Worm (Caenorhabditis elegans) whole organism, L1 larva: ENCODE results near the gene T10B5.3.

Experiments
- C34B4.2 ChIP-seq: sonication (generic microtip); optimal IDR thresholded peaks from 2 replicates; lab custom pipeline; 2017; ENCODE audit warnings: mild to moderate bottlenecking, missing genetic modification characterization, missing compliant biosample characterization
- blmp-1 ChIP-seq: fragments of 150-350 bp; optimal IDR thresholded peaks from 2 replicates; lab custom pipeline; 2014; ENCODE audit warnings: missing biosample characterization, missing genetic modification characterization
- ceh-8 ChIP-seq: fragments of 200-800 bp; sonication (Bioruptor generic); optimal IDR thresholded peaks from 2 replicates; lab custom pipeline; 2018; ENCODE audit warnings: mild to moderate bottlenecking, missing genetic modification characterization, moderate library complexity, missing compliant biosample characterization
- ceh-82 ChIP-seq, 3 experiments: fragments of 150-350 bp in 1 of 3; sonication (generic microtip) in 2 of 3; optimal IDR thresholded peaks; 2 replicates each; lab custom pipeline; 2014 to 2017; ENCODE audit warnings: missing biosample characterization in 3 of 3, missing genetic modification characterization in 3 of 3
- ces-1 ChIP-seq: fragments of 150-350 bp; optimal IDR thresholded peaks from 2 replicates; lab custom pipeline; 2014; ENCODE audit warnings: missing biosample characterization, missing genetic modification reagents, missing genetic modification characterization
- dsc-1 ChIP-seq: sonication (generic microtip); optimal IDR thresholded peaks from 2 replicates; lab custom pipeline; 2016; ENCODE audit warnings: mild to moderate bottlenecking, missing genetic modification characterization, missing compliant biosample characterization
- efl-3 ChIP-seq: fragments of 200-800 bp; sonication (Bioruptor generic); optimal IDR thresholded peaks from 2 replicates; lab custom pipeline; 2018; ENCODE audit warnings: mild to moderate bottlenecking, missing genetic modification characterization, missing compliant biosample characterization
- egl-13 ChIP-seq: sonication (generic microtip); optimal IDR thresholded peaks from 2 replicates; lab custom pipeline; 2016; ENCODE audit warnings: missing genotype, missing genetic modification reagents, missing genetic modification characterization, missing compliant biosample characterization
- egl-27 ChIP-seq, 2 experiments: fragments of 150-350 bp in 1 of 2; sonication (generic microtip); optimal IDR thresholded peaks; 3 replicates each; lab custom pipeline; 2017 to 2018; ENCODE audit warnings: missing biosample characterization in 2 of 2, missing genetic modification characterization in 2 of 2, missing genetic modification reagents in 2 of 2
- elt-2 ChIP-seq: sonication (generic microtip); optimal IDR thresholded peaks from 2 replicates; lab custom pipeline; 2016; ENCODE audit warnings: missing genetic modification characterization, mild to moderate bottlenecking, inconsistent platforms, missing compliant biosample characterization, missing genetic modification reagents
- elt-3 ChIP-seq, 6 experiments: fragments of 150-350 bp in 1 of 6; sonication (generic microtip); optimal IDR thresholded peaks; 2 replicates each; lab custom pipeline; 2017 to 2018; ENCODE audit warnings: missing biosample characterization in 6 of 6, missing genetic modification characterization in 6 of 6, inconsistent platforms in 1 of 6
- fkh-10 ChIP-seq: sonication (generic microtip); optimal IDR thresholded peaks from 2 replicates; lab custom pipeline; 2017; ENCODE audit warnings: missing biosample characterization, missing genetic modification reagents, missing genetic modification characterization
- fkh-4 ChIP-seq: sonication (generic microtip); optimal IDR thresholded peaks from 2 replicates; lab custom pipeline; 2016; ENCODE audit warnings: missing compliant biosample characterization, missing genetic modification characterization, borderline replicate concordance
- grh-1 ChIP-seq: fragments of 200-800 bp; sonication (Bioruptor generic); IDR thresholded peaks from 2 replicates; pipeline ENCODE4 v1.3.6; 2022; ENCODE audit warnings: missing genetic modification reagents, missing genetic modification characterization, missing compliant biosample characterization
- hlh-4 ChIP-seq: sonication (generic microtip); optimal IDR thresholded peaks from 2 replicates; lab custom pipeline; 2016; ENCODE audit warnings: mild to moderate bottlenecking, missing genetic modification characterization, missing compliant biosample characterization
- irx-1 ChIP-seq: sonication (generic microtip); optimal IDR thresholded peaks from 2 replicates; lab custom pipeline; 2016; ENCODE audit warnings: missing genetic modification characterization, missing compliant biosample characterization
- isw-1 ChIP-seq: fragments of 200-800 bp; sonication (Bioruptor generic); IDR thresholded peaks from 2 replicates; pipeline ENCODE4 v1.3.6; 2022; ENCODE audit warnings: missing genetic modification characterization, missing compliant biosample characterization
- jun-1 ChIP-seq: fragments of 150-350 bp; optimal IDR thresholded peaks from 2 replicates; lab custom pipeline; 2014; ENCODE audit warnings: missing biosample characterization, missing genetic modification reagents, missing genetic modification characterization
- lin-13 ChIP-seq: fragments of 150-350 bp; optimal IDR thresholded peaks from 2 replicates; lab custom pipeline; 2014; ENCODE audit warnings: missing biosample characterization, missing genetic modification reagents, missing genetic modification characterization
- lin-14 ChIP-seq: fragments of 200-800 bp; sonication (Bioruptor generic); optimal IDR thresholded peaks from 2 replicates; lab custom pipeline; 2018; ENCODE audit warnings: mild to moderate bottlenecking, missing genetic modification characterization, moderate library complexity, missing compliant biosample characterization
- lin-15B ChIP-seq: fragments of 150-350 bp; sonication (generic microtip); optimal IDR thresholded peaks from 3 replicates; lab custom pipeline; 2014; ENCODE audit warnings: missing biosample characterization, missing genetic modification characterization
- lin-35 ChIP-seq, 2 experiments: fragments of 150-350 bp; optimal IDR thresholded peaks; 2 replicates each; lab custom pipeline; 2014; ENCODE audit warnings: missing biosample characterization in 2 of 2, missing genetic modification characterization in 2 of 2, missing genetic modification reagents in 2 of 2
- lin-39 ChIP-seq: fragments of 150-350 bp; optimal IDR thresholded peaks from 2 replicates; lab custom pipeline; 2014; ENCODE audit warnings: missing biosample characterization, missing genetic modification reagents, missing genetic modification characterization
- mef-2 ChIP-seq: fragments of 150-350 bp; optimal IDR thresholded peaks from 2 replicates; lab custom pipeline; 2014; ENCODE audit warnings: missing biosample characterization, missing genetic modification characterization
- nhr-20 ChIP-seq: sonication (generic microtip); optimal IDR thresholded peaks from 2 replicates; lab custom pipeline; 2016; ENCODE audit warnings: mild to moderate bottlenecking, missing genetic modification characterization, missing compliant biosample characterization
- nhr-28 ChIP-seq: fragments of 150-350 bp; optimal IDR thresholded peaks from 2 replicates; lab custom pipeline; 2014; ENCODE audit warnings: missing biosample characterization, missing genetic modification characterization
- nhr-47 ChIP-seq: sonication (generic microtip); optimal IDR thresholded peaks from 2 replicates; lab custom pipeline; 2016; ENCODE audit warnings: mild to moderate bottlenecking, missing genetic modification characterization, moderate library complexity, missing compliant biosample characterization
- nhr-77 ChIP-seq: fragments of 150-350 bp; optimal IDR thresholded peaks from 2 replicates; lab custom pipeline; 2014; ENCODE audit warnings: missing biosample characterization, missing genetic modification characterization
- nhr-84 ChIP-seq: sonication (generic microtip); optimal IDR thresholded peaks from 2 replicates; lab custom pipeline; 2017; ENCODE audit warnings: missing biosample characterization, missing genetic modification characterization
- nhr-85 ChIP-seq: sonication (generic microtip); peaks from one replicate; lab custom pipeline; 2016; ENCODE audit warnings: missing genetic modification characterization, inconsistent platforms, missing compliant biosample characterization
- pag-3 ChIP-seq: sonication (generic microtip); optimal IDR thresholded peaks from 2 replicates; lab custom pipeline; 2017; ENCODE audit warnings: missing genetic modification characterization, mild to moderate bottlenecking, missing compliant biosample characterization, antibody characterized with exemption, borderline replicate concordance; ENCODE audit not compliant: insufficient read depth
- pax-3 ChIP-seq: fragments of 200-800 bp; sonication (Bioruptor generic); optimal IDR thresholded peaks from 2 replicates; lab custom pipeline; 2018; ENCODE audit warnings: mild to moderate bottlenecking, missing genetic modification characterization, moderate library complexity, missing compliant biosample characterization
- skn-1 ChIP-seq: fragments of 150-350 bp; optimal IDR thresholded peaks from 2 replicates; lab custom pipeline; 2014; ENCODE audit warnings: missing biosample characterization, missing genetic modification characterization
- snpc-4 ChIP-seq: fragments of 150-350 bp; optimal IDR thresholded peaks from 2 replicates; lab custom pipeline; 2014; ENCODE audit warnings: missing biosample characterization, missing genetic modification characterization
- sox-4 ChIP-seq: sonication (generic microtip); optimal IDR thresholded peaks from 2 replicates; lab custom pipeline; 2016; ENCODE audit warnings: missing genetic modification characterization, missing compliant biosample characterization
- sptf-1 ChIP-seq: fragments of 150-350 bp; optimal IDR thresholded peaks from 2 replicates; lab custom pipeline; 2014; ENCODE audit warnings: missing biosample characterization, missing genetic modification characterization
- sup-37 ChIP-seq: fragments of 200-800 bp; sonication (Bioruptor generic); optimal IDR thresholded peaks from 2 replicates; lab custom pipeline; 2018; ENCODE audit warnings: mild to moderate bottlenecking, missing genetic modification characterization, missing compliant biosample characterization
- tlp-1 ChIP-seq: fragments of 150-350 bp; optimal IDR thresholded peaks from 2 replicates; lab custom pipeline; 2014; ENCODE audit warnings: missing biosample characterization, missing genetic modification characterization
- unc-30 ChIP-seq: sonication (generic microtip); optimal IDR thresholded peaks from 2 replicates; lab custom pipeline; 2017; ENCODE audit warnings: missing biosample characterization, missing genetic modification characterization
- xbp-1 ChIP-seq: sonication (generic microtip); optimal IDR thresholded peaks from 2 replicates; lab custom pipeline; 2016; ENCODE audit warnings: missing genetic modification characterization, missing compliant biosample characterization
- zag-1 ChIP-seq: fragments of 150-350 bp; optimal IDR thresholded peaks from 2 replicates; lab custom pipeline; 2014; ENCODE audit warnings: missing biosample characterization, missing genetic modification characterization
- zip-4 ChIP-seq: fragments of 200-800 bp; sonication (Bioruptor generic); optimal IDR thresholded peaks from 2 replicates; lab custom pipeline; 2018; ENCODE audit warnings: mild to moderate bottlenecking, missing genetic modification characterization, moderate library complexity, missing compliant biosample characterization
- ztf-11 ChIP-seq, 2 experiments: sonication (generic microtip); optimal IDR thresholded peaks; 2 replicates each; lab custom pipeline; 2016 to 2017; ENCODE audit warnings: missing genetic modification characterization in 2 of 2, missing biosample characterization in 1 of 2, missing compliant biosample characterization in 1 of 2

Gene T10B5.3

DNA sequence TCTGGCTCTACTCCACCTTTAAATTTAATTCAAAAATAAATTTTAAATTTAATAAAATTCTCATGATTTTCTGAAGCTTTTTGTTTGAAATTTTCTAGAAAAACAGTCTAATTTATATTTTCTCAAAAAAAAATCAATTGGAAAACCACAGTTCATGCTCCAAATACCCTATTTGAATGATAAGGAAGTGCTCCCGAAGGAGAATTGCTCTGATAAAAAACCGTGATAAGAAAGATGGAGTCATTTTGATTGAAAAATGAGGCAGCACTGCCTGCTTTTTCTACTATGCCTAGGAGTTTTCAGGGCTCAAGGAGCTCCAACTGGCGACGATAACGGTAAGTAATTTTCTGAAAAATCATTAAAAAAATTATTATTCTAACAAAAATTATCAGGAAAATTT, 23.6 kb downstream of the T10B5.3 start, which contains the start of gene T10B5.7:
Gene T10B5.7 (plus strand): TSS at position 225 of the 400 bp plus-strand sequence.
- TF ChIP-seq lin-15B (tag; lab: Kevin White, UChicago) = no peak
- TF ChIP-seq elt-2 (tag; lab: Kevin White, UChicago) = peak; percentile 42

DNA sequence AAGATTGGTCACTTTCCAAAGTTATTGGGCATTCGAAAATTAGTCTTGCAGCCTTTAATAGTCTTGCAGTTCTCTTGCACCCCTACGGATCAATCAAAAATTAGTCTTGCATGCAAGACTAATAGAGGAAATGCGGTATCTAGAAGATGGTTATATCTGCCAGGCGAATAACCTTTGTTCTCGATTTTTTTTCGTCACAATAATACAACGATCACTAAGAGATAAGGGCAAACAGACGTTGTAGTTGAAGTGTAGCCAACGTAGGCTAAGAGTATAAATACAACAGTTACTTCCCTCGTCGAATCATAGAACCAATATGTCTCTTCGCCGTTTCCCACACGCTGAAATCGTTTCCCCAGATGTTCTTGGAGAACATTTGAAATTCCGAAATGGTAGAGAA, 27.8 kb downstream of the T10B5.3 start, which contains the start of gene T10B5.8:
Gene T10B5.8 (plus strand): TSS at position 301 of the 400 bp plus-strand sequence.
- TF ChIP-seq irx-1 (no peak), efl-3 (GFP tag; lab: Kevin White, UChicago) (no peak), fkh-10 (GFP tag; lab: Kevin White, UChicago) (no peak), lin-35 (GFP tag; optimal IDR thresholded peaks at IDR 0.05; lab: Kevin White, UChicago) (no peak), unc-30 (tag; lab: Kevin White, UChicago) (no peak), isw-1 (GFP tag; lab: Robert Waterston, UW) (no peak), ceh-82 (tag; optimal IDR thresholded peaks at IDR 0.05; lab: Kevin White, UChicago) (no peak)
- TF ChIP-seq, all 84 proteins: peak for 0

DNA sequence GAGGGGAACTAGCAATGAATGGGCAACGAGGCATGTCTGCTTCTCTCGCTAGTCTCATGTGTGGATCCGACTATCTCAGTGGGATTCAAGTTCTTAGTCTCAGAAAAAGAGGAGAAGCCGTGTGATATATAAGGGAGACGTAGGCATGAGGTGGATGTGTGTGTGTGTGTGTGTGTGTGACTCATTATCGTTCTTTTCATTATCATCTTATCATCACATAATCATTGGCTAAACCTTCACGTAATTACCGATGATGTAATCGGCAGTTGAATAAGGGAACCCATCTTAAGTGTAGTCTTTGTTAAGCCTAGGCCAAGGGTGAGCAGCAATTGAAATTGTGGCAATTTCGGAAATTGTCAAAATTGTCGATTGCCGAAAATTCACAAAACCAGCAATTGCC, 39.6 kb downstream of the T10B5.3 start, which contains the start of gene Y32G9B.1:
Gene Y32G9B.1 (minus strand): TSS at position 101 of the 400 bp plus-strand sequence.
- peak; percentile 14 for TF ChIP-seq dsc-1 (tag; lab: Kevin White, UChicago)
- no peak for TF ChIP-seq sox-4
- TF ChIP-seq lin-15B (tag; lab: Kevin White, UChicago) = no peak
- no peak for TF ChIP-seq lin-13 (GFP tag; lab: Kevin White, UChicago)
- TF ChIP-seq nhr-85 (tag; lab: Kevin White, UChicago) = peak; percentile 30

DNA sequence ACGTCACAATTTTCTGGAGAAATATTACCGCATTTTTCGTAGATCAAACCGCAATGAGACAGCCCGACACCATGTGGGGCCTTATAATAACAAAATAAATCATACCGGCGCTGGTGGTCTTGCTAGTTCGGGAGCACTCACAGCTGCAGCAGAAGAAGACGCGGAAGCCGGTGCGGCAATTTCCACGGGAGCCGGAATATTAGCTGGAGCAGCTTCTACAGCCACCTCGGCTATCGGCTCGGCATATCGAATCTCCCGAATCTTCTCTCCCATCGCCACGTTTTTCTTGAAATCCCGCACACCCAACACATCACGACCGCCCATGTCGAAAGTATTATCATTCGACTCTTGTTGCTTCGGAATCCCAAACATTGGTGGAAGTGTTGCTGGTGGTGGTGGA, 45.1 kb downstream of the T10B5.3 start:
- TF ChIP-seq unc-30 (tag; lab: Kevin White, UChicago) (no peak), nhr-84 (no peak), C34B4.2 (tag; lab: Kevin White, UChicago) (no peak), dsc-1 (tag; lab: Kevin White, UChicago) (no peak)

DNA sequence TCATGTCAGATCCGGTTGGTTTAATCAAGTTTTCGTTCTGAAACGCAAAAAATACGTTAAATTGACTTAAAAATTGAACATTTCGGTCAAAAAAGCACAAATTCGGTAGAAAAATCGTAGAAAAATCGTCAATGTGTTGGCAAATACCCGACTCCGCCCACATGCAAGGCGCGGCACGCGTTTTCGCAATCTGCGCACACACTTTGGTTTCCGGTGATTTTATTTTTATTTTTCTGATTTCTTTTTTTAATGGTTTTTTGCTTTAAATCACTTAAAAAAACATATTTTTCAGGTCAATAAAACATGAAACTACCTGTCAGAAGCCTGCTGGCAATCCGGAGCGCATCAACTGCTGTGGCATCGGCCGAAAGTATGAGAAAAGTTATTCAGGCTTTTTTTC, 48.3 kb downstream of the T10B5.3 start, which contains the start of the genes gly-7 and mrpl-39:
Gene gly-7 (minus strand): TSS at position 37 of the 400 bp plus-strand sequence.
Gene mrpl-39 (plus strand): TSS at position 293 of the 400 bp plus-strand sequence.
- TF ChIP-seq nhr-28 (tag; lab: Kevin White, UChicago) = no peak
- no peak for TF ChIP-seq lin-39
- peak; percentile 28 for TF ChIP-seq xbp-1 (tag; lab: Kevin White, UChicago)
- peak; percentile 6 for TF ChIP-seq nhr-85 (tag; lab: Kevin White, UChicago)
- no peak for TF ChIP-seq efl-3 (GFP tag; lab: Kevin White, UChicago)
- TF ChIP-seq unc-30 (tag; lab: Kevin White, UChicago) = no peak
- TF ChIP-seq nhr-20 (tag; lab: Kevin White, UChicago) = peak; percentile 30
- peak; percentile 33 for TF ChIP-seq nhr-47
- TF ChIP-seq egl-27 (tag; optimal IDR thresholded peaks at IDR 0.05; lab: Kevin White, UChicago) = no peak
- TF ChIP-seq blmp-1 (tag; lab: Kevin White, UChicago) = no peak
- no peak for TF ChIP-seq ces-1
- no peak for TF ChIP-seq sup-37 (GFP tag; lab: Kevin White, UChicago)
- no peak for TF ChIP-seq jun-1 (tag; lab: Kevin White, UChicago)
- TF ChIP-seq hlh-4 (tag; lab: Kevin White, UChicago) = no peak
- TF ChIP-seq fkh-4 = no peak
- no peak for TF ChIP-seq elt-3 (tag; optimal IDR thresholded peaks at IDR 0.05; lab: Kevin White, UChicago)
- TF ChIP-seq zag-1 (tag; lab: Kevin White, UChicago) = no peak
- TF ChIP-seq zip-4 (GFP tag; lab: Kevin White, UChicago) = no peak
- no peak for TF ChIP-seq lin-15B (tag; lab: Kevin White, UChicago)
- no peak for TF ChIP-seq mef-2
- TF ChIP-seq tlp-1 (tag; lab: Kevin White, UChicago) = no peak
- no peak for TF ChIP-seq pax-3 (tag; lab: Kevin White, UChicago)
- no peak for TF ChIP-seq lin-13 (GFP tag; lab: Kevin White, UChicago)
- no peak for TF ChIP-seq fkh-10 (GFP tag; lab: Kevin White, UChicago)
- no peak for TF ChIP-seq pag-3 (tag; lab: Kevin White, UChicago)
- TF ChIP-seq sptf-1 (tag; lab: Kevin White, UChicago) = no peak
- no peak for TF ChIP-seq ceh-8 (GFP tag; lab: Kevin White, UChicago)
- TF ChIP-seq elt-2 (tag; lab: Kevin White, UChicago) = no peak
- peak; percentile 34 for TF ChIP-seq skn-1 (tag; lab: Kevin White, UChicago)
- TF ChIP-seq lin-14 (GFP tag; lab: Kevin White, UChicago) = no peak
- TF ChIP-seq egl-13 (tag; lab: Kevin White, UChicago) = no peak
- TF ChIP-seq nhr-77 (tag; lab: Kevin White, UChicago) = no peak
- no peak for TF ChIP-seq ztf-11 (tag; optimal IDR thresholded peaks at IDR 0.05; lab: Kevin White, UChicago)
- no peak for TF ChIP-seq snpc-4 (tag; lab: Kevin White, UChicago)
- TF ChIP-seq grh-1 (GFP tag; lab: Robert Waterston, UW) = no peak
